Fruit fly (Drosophila melanogaster): ENCODE data around the gene CG15771.

The CG15771 gene

dm6 chrX:5783260-5784040, 28.1 kb downstream of the CG15771 start (continued):
- TF ChIP-seq CG17361 (GFP tag; IDR thresholded peaks at IDR 0.05) (peak; percentile 57; the same call in 1 of the 3 replicates), CG12071 (GFP tag; optimal IDR thresholded peaks at IDR 0.05) (peak; percentile 22), ttk (GFP tag; IDR thresholded peaks at IDR 0.05) (no peak; the same call in 1 of the 2 replicates), CG10209 (GFP tag; optimal IDR thresholded peaks at IDR 0.05) (peak; percentile 35), inv (GFP tag; IDR thresholded peaks at IDR 0.05; ENCODE audit: partially characterized antibody) (no peak), ase (GFP tag; IDR thresholded peaks at IDR 0.05) (0 out of 3 replicates have a peak, but pooled peaks have one; percentile 28), HmgZ (tag; optimal IDR thresholded peaks at IDR 0.05) (no peak), Xrp1 (GFP tag; IDR thresholded peaks at IDR 0.05) (peak; percentile 55; the same call in 1 of the 2 replicates), Oli (tag; optimal IDR thresholded peaks at IDR 0.05) (peak; percentile 70), sqz (GFP tag; optimal IDR thresholded peaks at IDR 0.05) (no peak), pum (GFP tag; optimal IDR thresholded peaks at IDR 0.05) (no peak), fru (optimal IDR thresholded peaks at IDR 0.05) (no peak), Eip74EF (GFP tag; optimal IDR thresholded peaks at IDR 0.05) (peak in 1 of 2 experiments; percentile 13), CG11247 (GFP tag; IDR thresholded peaks at IDR 0.05) (peak; percentile 53), sens-2 (GFP tag; IDR thresholded peaks at IDR 0.05) (peak; percentile 54; the same call in 1 of the 2 replicates), CG4854 (GFP tag; optimal IDR thresholded peaks at IDR 0.05) (no peak), phol (tag; optimal IDR thresholded peaks at IDR 0.05) (peak; percentile 62), pros (GFP tag; optimal IDR thresholded peaks at IDR 0.05) (no peak), zfh2 (GFP tag; optimal IDR thresholded peaks at IDR 0.05) (no peak), B-H1 (GFP tag; IDR thresholded peaks at IDR 0.05) (no peak; the same call in 2 of the 3 replicates), hkb (optimal IDR thresholded peaks at IDR 0.05) (no peak), hkb (GFP tag; IDR thresholded peaks at IDR 0.05) (peak; percentile 51; the same call in 1 of the 2 replicates), grau (tag; optimal IDR thresholded peaks at IDR 0.05) (peak; percentile 38), ash1 (GFP tag; optimal IDR thresholded peaks at IDR 0.05) (no peak), sr (GFP tag; IDR thresholded peaks at IDR 0.05) (no peak), tx (GFP tag; optimal IDR thresholded peaks at IDR 0.05) (no peak), CG17385 (GFP tag; optimal IDR thresholded peaks at IDR 0.05) (no peak), MESR4 (GFP tag; optimal IDR thresholded peaks at IDR 0.05) (no peak), CG4282 (GFP tag; optimal IDR thresholded peaks at IDR 0.05) (no peak), CG6175 (GFP tag; IDR thresholded peaks at IDR 0.05) (no peak), CG1024 (GFP tag; IDR thresholded peaks at IDR 0.05) (no peak), mam (GFP tag; optimal IDR thresholded peaks at IDR 0.05) (no peak), bcd (GFP tag; optimal IDR thresholded peaks at IDR 0.05) (peak; percentile 18), dysf (GFP tag; IDR thresholded peaks at IDR 0.05) (peak; percentile 51; the same call in 2 of the 3 replicates), nmo (GFP tag; optimal IDR thresholded peaks at IDR 0.05) (peak; percentile 57), Taf1 (GFP tag; IDR thresholded peaks at IDR 0.05) (no peak), cg (GFP tag; optimal IDR thresholded peaks at IDR 0.05) (peak; percentile 23), exex (tag; optimal IDR thresholded peaks at IDR 0.05) (no peak), CoRest (tag; optimal IDR thresholded peaks at IDR 0.05) (peak; percentile 37), Antp (GFP tag; optimal IDR thresholded peaks at IDR 0.05) (no peak), zfh1 (GFP tag; IDR thresholded peaks at IDR 0.05) (peak; percentile 53; the same call in 1 of the 3 replicates), gt (GFP tag; IDR thresholded peaks at IDR 0.05) (no peak), seq (GFP tag; IDR thresholded peaks at IDR 0.05) (no peak), crc (GFP tag; optimal IDR thresholded peaks at IDR 0.05) (no peak), ewg (GFP tag; optimal IDR thresholded peaks at IDR 0.05) (peak; percentile 31), CG14014 (GFP tag; IDR thresholded peaks at IDR 0.05) (0 out of 2 replicates have a peak, but pooled peaks have one; percentile 23), Neu2 (GFP tag; optimal IDR thresholded peaks at IDR 0.05; ENCODE audit: borderline replicate concordance) (no peak), nau (GFP tag; optimal IDR thresholded peaks at IDR 0.05) (no peak), Dp (GFP tag; optimal IDR thresholded peaks at IDR 0.05) (no peak), TFAM (GFP tag; optimal IDR thresholded peaks at IDR 0.05) (no peak)

All from whole organism, embryonic.